Fruit fly (Drosophila melanogaster) whole organism, embryonic: ENCODE data around the gene Son.

Experiments used
- C15 ChIP-seq: fragments of 200-800 bp; sonication (Bioruptor generic); IDR thresholded peaks from 3 replicates; pipeline ENCODE4 v1.3.6; 2022; ENCODE audit warnings: missing biosample characterization, missing genetic modification characterization
- CG10147 ChIP-seq: fragments of 200-800 bp; sonication (Bioruptor generic); optimal IDR thresholded peaks from 2 replicates; lab custom pipeline; 2019; ENCODE audit warnings: missing biosample characterization, mild to moderate bottlenecking, missing genetic modification characterization, moderate library complexity
- CG10267 ChIP-seq: fragments of 200-800 bp; sonication (Bioruptor generic); optimal IDR thresholded peaks from 2 replicates; lab custom pipeline; 2018; ENCODE audit warnings: missing biosample characterization, mild to moderate bottlenecking, missing genetic modification characterization, moderate library complexity
- CG10431 ChIP-seq: fragments of 200-800 bp; sonication (Bioruptor generic); optimal IDR thresholded peaks from 3 replicates; lab custom pipeline; 2018; ENCODE audit warnings: missing biosample characterization, mild to moderate bottlenecking, missing genetic modification characterization
- CG11085 ChIP-seq: fragments of 200-800 bp; sonication (Bioruptor generic); IDR thresholded peaks from 2 replicates; pipeline ENCODE4 v1.3.6; 2022; ENCODE audit warnings: missing biosample characterization, missing genetic modification characterization
- CG13123 ChIP-seq: fragments of 200-800 bp; sonication (Bioruptor generic); optimal IDR thresholded peaks from 2 replicates; lab custom pipeline; 2016; ENCODE audit warnings: missing biosample characterization, missing genetic modification characterization
- CG14441 ChIP-seq: fragments of 200-800 bp; sonication (Bioruptor generic); IDR thresholded peaks from 2 replicates; pipeline ENCODE4 v1.3.6; 2022; ENCODE audit warnings: missing biosample characterization, missing genetic modification characterization
- CG14667 ChIP-seq: fragments of 200-800 bp; sonication (Bioruptor generic); IDR thresholded peaks from 2 replicates; pipeline ENCODE4 v1.3.6; 2022; ENCODE audit warnings: missing biosample characterization, missing genetic modification characterization
- CG15073 ChIP-seq: fragments of 200-800 bp; sonication (Bioruptor generic); optimal IDR thresholded peaks from 2 replicates; lab custom pipeline; 2016; ENCODE audit warnings: missing biosample characterization, missing genetic modification characterization
- CG17359 ChIP-seq: fragments of 200-800 bp; sonication (Bioruptor generic); optimal IDR thresholded peaks from 3 replicates; lab custom pipeline; 2018; ENCODE audit warnings: missing biosample characterization, mild to moderate bottlenecking, missing genetic modification characterization, moderate library complexity
- CG17568 ChIP-seq: fragments of 200-800 bp; sonication (Bioruptor generic); optimal IDR thresholded peaks from 2 replicates; lab custom pipeline; 2018; ENCODE audit warnings: missing biosample characterization, mild to moderate bottlenecking, missing genetic modification characterization, moderate library complexity
- CG3163 ChIP-seq: fragments of 200-800 bp; sonication (Bioruptor generic); optimal IDR thresholded peaks from 3 replicates; lab custom pipeline; 2016; ENCODE audit warnings: missing biosample characterization, missing genetic modification characterization
- CG32532 ChIP-seq: fragments of 200-800 bp; sonication (Bioruptor generic); IDR thresholded peaks from 2 replicates; pipeline ENCODE4 v1.3.6; 2022; ENCODE audit warnings: missing biosample characterization, missing genetic modification characterization
- CG5953 ChIP-seq: fragments of 200-800 bp; sonication (Bioruptor generic); IDR thresholded peaks from 2 replicates; pipeline ENCODE4 v1.3.6; 2022; ENCODE audit warnings: missing biosample characterization, missing genetic modification characterization
- CG6683 ChIP-seq: fragments of 200-800 bp; sonication (Bioruptor generic); optimal IDR thresholded peaks from 2 replicates; lab custom pipeline; 2017; ENCODE audit warnings: missing biosample characterization, mild to moderate bottlenecking, missing genetic modification characterization, missing genetic modification reagents
- CG8089 ChIP-seq: fragments of 200-800 bp; sonication (Bioruptor generic); optimal IDR thresholded peaks from 3 replicates; lab custom pipeline; 2016; ENCODE audit warnings: missing biosample characterization, missing genetic modification characterization
- CG8765 ChIP-seq: fragments of 200-800 bp; sonication (Bioruptor generic); IDR thresholded peaks from 2 replicates; pipeline ENCODE4 v1.3.6; 2022; ENCODE audit warnings: missing biosample characterization, missing genetic modification characterization
- CG8924 ChIP-seq: fragments of 200-800 bp; optimal IDR thresholded peaks from 3 replicates; lab custom pipeline; 2019; ENCODE audit warnings: missing biosample characterization, mild to moderate bottlenecking, missing genetic modification characterization, moderate library complexity
- D19A ChIP-seq: fragments of 200-800 bp; optimal IDR thresholded peaks from 3 replicates; lab custom pipeline; 2019; ENCODE audit warnings: missing biosample characterization, mild to moderate bottlenecking, missing genetic modification characterization, moderate library complexity
- Kr ChIP-seq: fragments of 200-800 bp; sonication (Bioruptor generic); optimal IDR thresholded peaks from 2 replicates; lab custom pipeline; 2017; ENCODE audit warnings: missing biosample characterization, mild to moderate bottlenecking, missing genetic modification characterization
- MTF-1 ChIP-seq: fragments of 200-800 bp; sonication (Bioruptor generic); optimal IDR thresholded peaks from 2 replicates; lab custom pipeline; 2018; ENCODE audit warnings: missing biosample characterization, mild to moderate bottlenecking, missing genetic modification characterization, borderline replicate concordance
- NC2β ChIP-seq: fragments of 200-800 bp; sonication (Bioruptor generic); optimal IDR thresholded peaks from 2 replicates; lab custom pipeline; 2016; ENCODE audit warnings: missing biosample characterization, missing genetic modification characterization
- Stat92E ChIP-seq, 3 experiments: fragments of >200 bp in 2 of 3; fragments of 200-800 bp in 1 of 3; sonication (Bioruptor generic) in 1 of 3; optimal IDR thresholded peaks; 2 replicates each; lab custom pipeline; 2017 to 2019; ENCODE audit warnings: missing biosample characterization in 3 of 3, missing genetic modification characterization in 3 of 3, mild to moderate bottlenecking in 1 of 3, moderate library complexity in 1 of 3
- Vsx1 ChIP-seq: fragments of 200-800 bp; sonication (Bioruptor generic); optimal IDR thresholded peaks from 2 replicates; lab custom pipeline; 2017; ENCODE audit warnings: missing biosample characterization, mild to moderate bottlenecking, missing genetic modification characterization, missing genetic modification reagents
- al ChIP-seq: fragments of 200-800 bp; sonication (Bioruptor generic); IDR thresholded peaks from 2 replicates; pipeline ENCODE4 v1.3.6; 2022; ENCODE audit warnings: missing biosample characterization, missing genetic modification characterization
- ap ChIP-seq: fragments of 200-800 bp; sonication (Bioruptor generic); IDR thresholded peaks from 2 replicates; pipeline ENCODE4 v1.3.6; 2022; ENCODE audit warnings: missing biosample characterization, missing genetic modification characterization
- bbx ChIP-seq: fragments of 200-800 bp; sonication (Bioruptor generic); IDR thresholded peaks from 2 replicates; pipeline ENCODE4 v1.3.6; 2022; ENCODE audit warnings: missing biosample characterization, missing genetic modification characterization; ENCODE audit not compliant: partially characterized antibody
- bowl ChIP-seq: fragments of 200-800 bp; sonication (Bioruptor generic); IDR thresholded peaks from 2 replicates; pipeline ENCODE4 v1.3.6; 2022; ENCODE audit warnings: missing biosample characterization, missing genetic modification characterization
- btn ChIP-seq: fragments of 200-800 bp; sonication (Bioruptor generic); optimal IDR thresholded peaks from 2 replicates; lab custom pipeline; 2016; ENCODE audit warnings: missing biosample characterization, missing genetic modification characterization
- ci ChIP-seq: fragments of 200-800 bp; sonication (Bioruptor generic); IDR thresholded peaks from 3 replicates; pipeline ENCODE4 v1.3.6; 2022; ENCODE audit warnings: missing biosample characterization, missing genetic modification characterization
- crol ChIP-seq: fragments of 200-800 bp; sonication (Bioruptor generic); IDR thresholded peaks from 2 replicates; pipeline ENCODE4 v1.3.6; 2022; ENCODE audit warnings: missing biosample characterization, missing genetic modification characterization
- da ChIP-seq: fragments of 200-800 bp; sonication (Bioruptor generic); optimal IDR thresholded peaks from 2 replicates; lab custom pipeline; 2016; ENCODE audit warnings: missing biosample characterization, missing genetic modification characterization
- dmrt11E ChIP-seq: fragments of 200-800 bp; sonication (Bioruptor generic); optimal IDR thresholded peaks from 3 replicates; lab custom pipeline; 2018; ENCODE audit warnings: missing biosample characterization, mild to moderate bottlenecking, missing genetic modification characterization, moderate library complexity
- dysf ChIP-seq: fragments of 200-800 bp; sonication (Bioruptor generic); IDR thresholded peaks from 3 replicates; pipeline ENCODE4 v1.3.6; 2022; ENCODE audit warnings: missing biosample characterization, missing genetic modification characterization
- ftz-f1 ChIP-seq: fragments of 200-800 bp; sonication (Bioruptor generic); optimal IDR thresholded peaks from 2 replicates; lab custom pipeline; 2016; ENCODE audit warnings: missing biosample characterization, missing genetic modification characterization
- gem ChIP-seq: fragments of 200-800 bp; sonication (Bioruptor generic); optimal IDR thresholded peaks from 2 replicates; lab custom pipeline; 2019; ENCODE audit warnings: missing biosample characterization, mild to moderate bottlenecking, missing genetic modification characterization, moderate library complexity
- grau ChIP-seq: fragments of 200-800 bp; optimal IDR thresholded peaks from 3 replicates; lab custom pipeline; 2019; ENCODE audit warnings: missing biosample characterization, mild to moderate bottlenecking, missing genetic modification characterization, moderate library complexity
- gsb-n ChIP-seq: fragments of 200-800 bp; sonication (Bioruptor generic); optimal IDR thresholded peaks from 3 replicates; lab custom pipeline; 2018; ENCODE audit warnings: missing biosample characterization, mild to moderate bottlenecking, missing genetic modification characterization
- hkb ChIP-seq, 2 experiments: fragments of 200-800 bp in 1 of 2; fragments of >200 bp in 1 of 2; sonication (Bioruptor generic) in 1 of 2; IDR thresholded peaks in 1 of 2; optimal IDR thresholded peaks in 1 of 2; 2 replicates each; pipeline versions ENCODE4 v1.3.6 to Lab custom; 2017 to 2022; ENCODE audit warnings: missing biosample characterization in 1 of 2, missing genetic modification characterization in 1 of 2
- kay ChIP-seq: fragments of 200-800 bp; sonication (Bioruptor generic); optimal IDR thresholded peaks from 2 replicates; lab custom pipeline; 2016; ENCODE audit warnings: missing biosample characterization, missing genetic modification characterization
- mld ChIP-seq: fragments of 200-800 bp; sonication (Bioruptor generic); IDR thresholded peaks from 3 replicates; pipeline ENCODE4 v1.3.6; 2022; ENCODE audit warnings: missing biosample characterization, missing genetic modification characterization; ENCODE audit not compliant: partially characterized antibody
- nom ChIP-seq: fragments of 200-800 bp; sonication (Bioruptor generic); optimal IDR thresholded peaks from 2 replicates; lab custom pipeline; 2017; ENCODE audit warnings: missing biosample characterization, missing genetic modification characterization, mild to moderate bottlenecking, moderate library complexity, missing genetic modification reagents
- row ChIP-seq: fragments of 200-800 bp; sonication (Bioruptor generic); IDR thresholded peaks from 3 replicates; pipeline ENCODE4 v1.3.6; 2022; ENCODE audit warnings: missing biosample characterization, missing genetic modification characterization
- sens ChIP-seq: fragments of 200-800 bp; sonication (Bioruptor generic); peaks from one replicate; lab custom pipeline; 2016; ENCODE audit warnings: missing biosample characterization, missing genetic modification characterization
- sim ChIP-seq: fragments of 200-800 bp; sonication (Bioruptor generic); IDR thresholded peaks from 2 replicates; pipeline ENCODE4 v1.3.6; 2022; ENCODE audit warnings: missing biosample characterization, missing genetic modification characterization
- slp2 ChIP-seq: fragments of 200-800 bp; sonication (Bioruptor generic); optimal IDR thresholded peaks from 2 replicates; lab custom pipeline; 2016; ENCODE audit warnings: missing biosample characterization, missing genetic modification characterization
- sqz ChIP-seq: fragments of 200-800 bp; sonication (Bioruptor generic); optimal IDR thresholded peaks from 3 replicates; lab custom pipeline; 2018; ENCODE audit warnings: missing biosample characterization, mild to moderate bottlenecking, missing genetic modification characterization
- tup ChIP-seq: fragments of 200-800 bp; sonication (Bioruptor generic); optimal IDR thresholded peaks from 2 replicates; lab custom pipeline; 2016; ENCODE audit warnings: missing biosample characterization, mild to moderate bottlenecking, missing genetic modification characterization, moderate library complexity
- zen ChIP-seq: fragments of 200-800 bp; sonication (Bioruptor generic); optimal IDR thresholded peaks from 3 replicates; lab custom pipeline; 2018; ENCODE audit warnings: missing biosample characterization, mild to moderate bottlenecking, missing genetic modification characterization, moderate library complexity

The Son gene

DNA sequence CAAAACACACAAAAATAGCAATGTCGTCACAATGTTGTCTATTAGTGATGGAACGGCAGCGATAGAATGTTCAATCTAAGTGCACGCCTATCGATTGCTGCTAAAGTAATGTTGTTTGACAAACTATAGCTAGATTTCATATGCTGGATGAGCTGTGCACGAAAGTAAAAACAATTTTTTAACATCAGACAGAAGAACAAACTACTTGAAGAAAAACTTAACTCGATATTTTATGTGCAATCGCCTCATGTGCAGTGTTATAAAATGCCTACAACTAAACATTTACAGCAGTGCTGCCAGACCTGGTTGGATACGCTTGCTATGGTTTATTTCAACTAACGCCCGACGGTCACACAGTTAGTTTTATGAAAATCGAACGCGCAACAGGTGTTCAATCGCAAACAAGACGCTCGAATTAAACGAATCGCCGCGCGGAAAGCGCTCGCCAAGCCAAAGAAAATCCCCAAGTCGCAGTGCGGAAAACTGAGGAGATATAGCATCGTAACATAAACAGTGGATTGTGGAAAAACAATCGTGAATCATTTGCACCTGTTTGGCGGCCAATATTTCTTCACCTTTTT is 13.2 kb downstream of the Son start, which contains the start of the genes bocks and CG8312 (continued):
- TF ChIP-seq CG14441 (GFP tag; lab: Robert Waterston, UW), result no peak
- TF ChIP-seq sens (GFP tag; lab: Kevin White, UChicago), result peak; percentile 88
- TF ChIP-seq hkb (optimal IDR thresholded peaks at IDR 0.05; lab: Kevin White, UChicago), result peak; percentile 53
- no peak for TF ChIP-seq hkb (GFP tag; IDR thresholded peaks at IDR 0.05; lab: Robert Waterston, UW)
- TF ChIP-seq CG8924 (tag; lab: Kevin White, UChicago), result peak; percentile 50
- no peak for TF ChIP-seq ci (GFP tag; lab: Robert Waterston, UW)
- peak; percentile 46 for TF ChIP-seq da (GFP tag; lab: Kevin White, UChicago)
- no peak for TF ChIP-seq CG14667 (GFP tag; lab: Robert Waterston, UW)
- TF ChIP-seq row (GFP tag; lab: Robert Waterston, UW), result no peak
- TF ChIP-seq slp2, result no peak
- peak; percentile 26 for TF ChIP-seq zen (tag; lab: Kevin White, UChicago)
- TF ChIP-seq ftz-f1 (GFP tag; lab: Kevin White, UChicago), result peak; percentile 35
- TF ChIP-seq CG11085, result no peak
- TF ChIP-seq mld (GFP tag; lab: Robert Waterston, UW), result no peak
- TF ChIP-seq CG10147 (GFP tag; lab: Kevin White, UChicago), result peak; percentile 47
- no peak for TF ChIP-seq CG32532 (GFP tag; lab: Robert Waterston, UW)
- no peak for TF ChIP-seq CG17568
- TF ChIP-seq CG10431, result no peak
- TF ChIP-seq tup (GFP tag; lab: Kevin White, UChicago), result no peak
- no peak for TF ChIP-seq CG5953
- no peak for TF ChIP-seq CG6683 (GFP tag; lab: Kevin White, UChicago)
- no peak for TF ChIP-seq bbx (GFP tag; lab: Robert Waterston, UW)
- TF ChIP-seq dysf (GFP tag; lab: Robert Waterston, UW), result no peak
- TF ChIP-seq CG13123, result peak; percentile 5
- no peak for TF ChIP-seq crol (GFP tag; lab: Robert Waterston, UW)
- TF ChIP-seq grau (tag; lab: Kevin White, UChicago), result peak; percentile 54
- TF ChIP-seq CG17359 (tag; lab: Kevin White, UChicago), result no peak
- no peak for TF ChIP-seq CG15073 (GFP tag; lab: Kevin White, UChicago)
- no peak for TF ChIP-seq MTF-1 (GFP tag; lab: Kevin White, UChicago)
- TF ChIP-seq sim, result no peak
- peak; percentile 54 for TF ChIP-seq kay (GFP tag; lab: Kevin White, UChicago)
- peak; percentile 47 for TF ChIP-seq CG3163 (GFP tag; lab: Kevin White, UChicago)
- TF ChIP-seq bowl (GFP tag; lab: Robert Waterston, UW), result no peak
- no peak for TF ChIP-seq C15 (GFP tag; lab: Robert Waterston, UW)

DNA sequence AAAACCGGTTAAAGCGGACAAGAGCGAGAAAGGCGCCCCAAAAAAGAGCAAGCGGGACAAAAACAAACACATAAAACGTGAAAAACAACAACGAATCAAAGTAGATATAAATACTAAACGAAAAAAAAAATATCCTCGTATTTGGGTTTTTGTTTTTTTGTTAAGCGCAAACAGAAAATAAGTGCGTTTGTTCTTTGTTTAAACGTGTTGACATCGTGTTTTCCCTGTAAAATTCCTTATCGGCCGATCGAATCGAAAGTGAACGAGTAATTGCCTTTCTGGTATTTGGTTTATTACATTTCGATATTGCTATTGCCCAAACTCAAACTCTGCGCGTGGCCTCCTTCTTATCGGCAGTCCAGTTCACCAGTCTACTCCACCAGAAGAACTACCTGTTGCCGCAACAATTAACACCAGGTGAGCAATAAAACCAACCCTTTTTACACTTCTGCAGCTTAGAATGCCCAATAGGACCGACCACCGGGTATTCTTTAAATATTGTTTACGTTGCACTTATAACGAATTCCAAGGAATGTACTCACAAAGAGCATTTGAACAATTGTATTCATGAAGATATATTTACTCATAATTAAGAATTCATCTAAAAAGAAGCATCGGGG is 14.0 kb downstream of the Son start:
- TF ChIP-seq NC2β, result no peak
- peak; percentile 56 for TF ChIP-seq sqz
- peak; percentile 2 for TF ChIP-seq gsb-n (tag; lab: Kevin White, UChicago)
- peak; percentile 3 for TF ChIP-seq zen (tag; lab: Kevin White, UChicago)
- TF ChIP-seq D19A (tag; lab: Kevin White, UChicago), result peak; percentile 88
- peak; percentile 14 for TF ChIP-seq dmrt11E (tag; lab: Kevin White, UChicago)
- no peak for TF ChIP-seq Stat92E (GFP tag; optimal IDR thresholded peaks at IDR 0.05; lab: Kevin White, UChicago)
- peak; percentile 10 for TF ChIP-seq gem (tag; lab: Kevin White, UChicago)
- TF ChIP-seq sens (GFP tag; lab: Kevin White, UChicago), result peak; percentile 75
- TF ChIP-seq CG8089, result no peak
- no peak for TF ChIP-seq CG10267 (tag; lab: Kevin White, UChicago)
- TF ChIP-seq CG8765 (GFP tag; lab: Robert Waterston, UW), result no peak
- TF ChIP-seq al (GFP tag; lab: Robert Waterston, UW), result no peak
- peak; percentile 61 for TF ChIP-seq Vsx1 (GFP tag; lab: Kevin White, UChicago)
- no peak for TF ChIP-seq ap (GFP tag; lab: Robert Waterston, UW)
- TF ChIP-seq Kr (GFP tag; lab: Kevin White, UChicago), result peak; percentile 63
- no peak for TF ChIP-seq btn (GFP tag; lab: Kevin White, UChicago)
- peak; percentile 16 for TF ChIP-seq nom (GFP tag; lab: Kevin White, UChicago)
